Fruit fly (Drosophila melanogaster) whole organism, wandering third instar larva: ENCODE results near the gene CG31300.

ENCODE experiments used
- brk ChIP-seq: fragments of 200-800 bp; sonication (Bioruptor generic); optimal IDR thresholded peaks from 2 replicates; lab custom pipeline; 2016; ENCODE audit warnings: missing biosample characterization, mild to moderate bottlenecking, missing genetic modification characterization
- dmrt93B ChIP-seq: fragments of 200-800 bp; sonication (Bioruptor generic); optimal IDR thresholded peaks from 2 replicates; lab custom pipeline; 2018; ENCODE audit warnings: missing biosample characterization, mild to moderate bottlenecking, missing genetic modification characterization

- TF ChIP-seq brk (GFP tag; lab: Kevin White, UChicago) (no peak), dmrt93B (no peak)
Observed at dm6 chr3R:25318011-25318410, 34.6 kb downstream of the CG31300 start, which contains the start of gene CG10553.
